Fruit fly (Drosophila melanogaster) whole organism: ENCODE measurements around the gene Dscam2.

Source experiments
- CG8478 ChIP-seq: fragments of >200 bp; optimal IDR thresholded peaks from 2 replicates; lab custom pipeline; 2018; ENCODE audit warnings: inconsistent platforms
- psq ChIP-seq: fragments of >200 bp; optimal IDR thresholded peaks from 2 replicates; lab custom pipeline; 2017
- usp ChIP-seq: fragments of >200 bp; optimal IDR thresholded peaks from 2 replicates; lab custom pipeline; 2017; ENCODE audit warnings: missing biosample characterization, missing genetic modification characterization, mixed read lengths

DNA sequence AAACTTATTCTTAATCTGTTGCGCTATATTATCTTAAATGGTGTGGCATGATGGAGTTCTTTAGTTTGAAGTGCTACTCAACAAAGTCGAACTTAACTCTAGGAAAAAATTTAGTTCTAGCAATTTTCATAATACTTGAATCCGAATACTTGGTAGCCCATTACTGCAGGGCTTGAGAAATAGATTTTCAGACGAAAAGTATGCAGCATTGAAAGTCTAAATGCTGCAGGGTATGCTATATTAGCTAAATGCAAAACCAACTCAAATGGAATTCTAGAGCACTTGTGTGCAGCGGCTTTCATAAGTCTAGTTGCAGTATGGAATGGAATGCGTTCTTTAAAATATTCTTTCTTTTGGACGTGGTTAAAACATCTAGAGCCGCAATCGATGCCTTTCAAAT is 46.4 kb downstream of the Dscam2 start:
- TF ChIP-seq psq (lab: Kevin White, UChicago) = no peak
- TF ChIP-seq usp (GFP tag; lab: Kevin White, UChicago) = no peak
- TF ChIP-seq CG8478 (lab: Kevin White, UChicago) = no peak
